Worm (Caenorhabditis elegans): ENCODE measurements around the gene clec-85.

DNA sequence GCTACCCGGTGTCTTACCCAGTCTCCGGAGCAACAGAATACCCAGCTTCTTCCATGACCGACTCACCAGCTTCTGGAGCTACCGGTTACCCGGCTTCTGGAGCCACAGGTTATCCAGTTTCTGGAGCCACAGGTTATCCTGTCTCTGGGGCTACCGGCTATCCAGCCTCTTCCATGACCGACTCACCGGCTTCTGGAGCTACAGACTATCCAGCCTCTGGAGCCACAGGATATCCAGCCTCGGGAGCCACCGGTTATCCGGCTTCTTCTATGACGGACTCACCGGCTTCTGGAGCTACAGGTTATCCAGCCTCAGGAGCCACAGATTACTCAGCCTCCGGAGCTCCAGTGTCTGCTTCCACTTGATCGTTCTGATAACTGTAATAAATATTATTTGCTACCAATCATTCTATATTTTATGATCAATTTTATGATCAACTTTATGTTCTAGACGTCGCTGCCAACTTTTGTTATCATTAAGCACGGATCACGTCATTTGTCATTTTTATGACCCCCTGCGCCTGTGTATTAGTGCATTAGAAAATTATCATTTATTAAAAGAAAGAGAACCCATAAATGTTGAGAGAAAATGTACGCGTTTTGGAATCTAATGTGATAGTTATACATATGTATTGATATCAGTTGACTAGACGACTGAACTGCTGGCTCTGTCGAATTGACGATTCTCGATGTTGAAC is 4.5 kb downstream of the clec-85 start:
- TF ChIP-seq aly-2 (tag; optimal IDR thresholded peaks at IDR 0.05) (no peak), snpc-4 (tag; optimal IDR thresholded peaks at IDR 0.05) (no peak), ceh-9 (tag; optimal IDR thresholded peaks at IDR 0.05) (no peak), ceh-82 (tag; optimal IDR thresholded peaks at IDR 0.05) (no peak), ama-1 (optimal IDR thresholded peaks at IDR 0.05) (no peak), pha-4 (tag; optimal IDR thresholded peaks at IDR 0.05) (no peak), egl-27 (tag; optimal IDR thresholded peaks at IDR 0.05) (no peak), lin-15B (tag; optimal IDR thresholded peaks at IDR 0.05) (no peak), nhr-11 (tag; optimal IDR thresholded peaks at IDR 0.05) (no peak), mdl-1 (tag; optimal IDR thresholded peaks at IDR 0.05) (no peak)

Measured in whole organism, L3 larva.